Worm (Caenorhabditis elegans) whole organism, L1 larva: ENCODE data around the gene srj-25.

Experiments
- C34B4.2 ChIP-seq: sonication (generic microtip); optimal IDR thresholded peaks from 2 replicates; lab custom pipeline; 2017; ENCODE audit warnings: mild to moderate bottlenecking, missing genetic modification characterization, missing compliant biosample characterization
- F16B12.6 ChIP-seq: fragments of 150-350 bp; optimal IDR thresholded peaks from 2 replicates; lab custom pipeline; 2014; ENCODE audit warnings: missing biosample characterization, missing genetic modification characterization
- aha-1 ChIP-seq: fragments of 150-350 bp; optimal IDR thresholded peaks from 2 replicates; lab custom pipeline; 2014; ENCODE audit warnings: missing biosample characterization, missing genetic modification characterization
- alr-1 ChIP-seq: fragments of 200-800 bp; sonication (Bioruptor generic); optimal IDR thresholded peaks from 2 replicates; lab custom pipeline; 2018; ENCODE audit warnings: borderline replicate concordance, mild to moderate bottlenecking, missing genetic modification characterization, missing compliant biosample characterization
- aly-2 ChIP-seq: fragments of 150-350 bp; optimal IDR thresholded peaks from 2 replicates; lab custom pipeline; 2014; ENCODE audit warnings: missing biosample characterization, missing genetic modification characterization
- ama-1 ChIP-seq: fragments of 150-350 bp; optimal IDR thresholded peaks from 2 replicates; lab custom pipeline; 2014
- blmp-1 ChIP-seq: fragments of 150-350 bp; optimal IDR thresholded peaks from 2 replicates; lab custom pipeline; 2014; ENCODE audit warnings: missing biosample characterization, missing genetic modification characterization
- ceh-8 ChIP-seq: fragments of 200-800 bp; sonication (Bioruptor generic); optimal IDR thresholded peaks from 2 replicates; lab custom pipeline; 2018; ENCODE audit warnings: mild to moderate bottlenecking, missing genetic modification characterization, moderate library complexity, missing compliant biosample characterization
- ces-1 ChIP-seq: fragments of 150-350 bp; optimal IDR thresholded peaks from 2 replicates; lab custom pipeline; 2014; ENCODE audit warnings: missing biosample characterization, missing genetic modification reagents, missing genetic modification characterization
- dpl-1 ChIP-seq, 3 experiments: fragments of 150-350 bp in 2 of 3; sonication (generic microtip) in 1 of 3; optimal IDR thresholded peaks; 2 replicates each; lab custom pipeline; 2014 to 2017; ENCODE audit warnings: missing biosample characterization in 3 of 3, missing genetic modification characterization in 3 of 3, missing genetic modification reagents in 3 of 3
- efl-1 ChIP-seq, 4 experiments: fragments of 150-350 bp; optimal IDR thresholded peaks in 3 of 4; peaks in 1 of 4; 1 replicate in 1 of 4; 2 replicates in 3 of 4; lab custom pipeline; 2014; ENCODE audit warnings: missing biosample characterization in 2 of 4, missing genetic modification characterization in 2 of 4, missing genetic modification reagents in 2 of 4
- egl-13 ChIP-seq: sonication (generic microtip); optimal IDR thresholded peaks from 2 replicates; lab custom pipeline; 2016; ENCODE audit warnings: missing genotype, missing genetic modification reagents, missing genetic modification characterization, missing compliant biosample characterization
- egl-27 ChIP-seq, 2 experiments: fragments of 150-350 bp in 1 of 2; sonication (generic microtip); optimal IDR thresholded peaks; 3 replicates each; lab custom pipeline; 2017 to 2018; ENCODE audit warnings: missing biosample characterization in 2 of 2, missing genetic modification characterization in 2 of 2, missing genetic modification reagents in 2 of 2
- elt-3 ChIP-seq, 6 experiments: fragments of 150-350 bp in 1 of 6; sonication (generic microtip); optimal IDR thresholded peaks; 2 replicates each; lab custom pipeline; 2017 to 2018; ENCODE audit warnings: missing biosample characterization in 6 of 6, missing genetic modification characterization in 6 of 6, inconsistent platforms in 1 of 6
- ets-5 ChIP-seq: fragments of 200-800 bp; sonication (Bioruptor generic); IDR thresholded peaks from 2 replicates; pipeline ENCODE4 v1.3.6; 2022; ENCODE audit warnings: missing genetic modification characterization, missing compliant biosample characterization
- fkh-10 ChIP-seq: sonication (generic microtip); optimal IDR thresholded peaks from 2 replicates; lab custom pipeline; 2017; ENCODE audit warnings: missing biosample characterization, missing genetic modification reagents, missing genetic modification characterization
- fkh-4 ChIP-seq: sonication (generic microtip); optimal IDR thresholded peaks from 2 replicates; lab custom pipeline; 2016; ENCODE audit warnings: missing compliant biosample characterization, missing genetic modification characterization, borderline replicate concordance
- fkh-8 ChIP-seq: sonication (generic microtip); optimal IDR thresholded peaks from 2 replicates; lab custom pipeline; 2016; ENCODE audit warnings: mild to moderate bottlenecking, missing genetic modification characterization, missing compliant biosample characterization
- fos-1 ChIP-seq: fragments of 150-350 bp; optimal IDR thresholded peaks from 2 replicates; lab custom pipeline; 2014; ENCODE audit warnings: missing biosample characterization, missing genetic modification characterization
- grh-1 ChIP-seq: fragments of 200-800 bp; sonication (Bioruptor generic); IDR thresholded peaks from 2 replicates; pipeline ENCODE4 v1.3.6; 2022; ENCODE audit warnings: missing genetic modification reagents, missing genetic modification characterization, missing compliant biosample characterization
- hlh-4 ChIP-seq: sonication (generic microtip); optimal IDR thresholded peaks from 2 replicates; lab custom pipeline; 2016; ENCODE audit warnings: mild to moderate bottlenecking, missing genetic modification characterization, missing compliant biosample characterization
- jun-1 ChIP-seq: fragments of 150-350 bp; optimal IDR thresholded peaks from 2 replicates; lab custom pipeline; 2014; ENCODE audit warnings: missing biosample characterization, missing genetic modification reagents, missing genetic modification characterization
- lin-14 ChIP-seq: fragments of 200-800 bp; sonication (Bioruptor generic); optimal IDR thresholded peaks from 2 replicates; lab custom pipeline; 2018; ENCODE audit warnings: mild to moderate bottlenecking, missing genetic modification characterization, moderate library complexity, missing compliant biosample characterization
- lin-39 ChIP-seq: fragments of 150-350 bp; optimal IDR thresholded peaks from 2 replicates; lab custom pipeline; 2014; ENCODE audit warnings: missing biosample characterization, missing genetic modification reagents, missing genetic modification characterization
- lir-3 ChIP-seq: sonication (generic microtip); optimal IDR thresholded peaks from 2 replicates; lab custom pipeline; 2016; ENCODE audit warnings: mild to moderate bottlenecking, missing genetic modification characterization, moderate library complexity, missing compliant biosample characterization; ENCODE audit not compliant: poor library complexity
- lsy-2 ChIP-seq, 2 experiments: fragments of 150-350 bp; optimal IDR thresholded peaks; 2 replicates each; lab custom pipeline; 2014; ENCODE audit warnings: missing biosample characterization in 2 of 2, missing genetic modification characterization in 2 of 2
- mdl-1 ChIP-seq, 2 experiments: fragments of 150-350 bp; optimal IDR thresholded peaks; 2 replicates each; lab custom pipeline; 2014 to 2017; ENCODE audit warnings: missing biosample characterization in 2 of 2, missing genetic modification characterization in 2 of 2, inconsistent platforms in 1 of 2
- mef-2 ChIP-seq: fragments of 150-350 bp; optimal IDR thresholded peaks from 2 replicates; lab custom pipeline; 2014; ENCODE audit warnings: missing biosample characterization, missing genetic modification characterization
- mep-1 ChIP-seq: fragments of 150-350 bp; optimal IDR thresholded peaks from 2 replicates; lab custom pipeline; 2014; ENCODE audit warnings: missing biosample characterization, missing genetic modification characterization
- nhr-11 ChIP-seq: fragments of 150-350 bp; optimal IDR thresholded peaks from 2 replicates; lab custom pipeline; 2014; ENCODE audit warnings: missing biosample characterization, missing genetic modification characterization
- nhr-12 ChIP-seq: sonication (generic microtip); optimal IDR thresholded peaks from 2 replicates; lab custom pipeline; 2017; ENCODE audit warnings: missing biosample characterization, missing genetic modification characterization
- nhr-19 ChIP-seq: fragments of 200-800 bp; sonication (Bioruptor generic); conservative IDR thresholded peaks from 2 replicates; pipeline ENCODE4 v1.3.6; 2022; ENCODE audit warnings: missing genetic modification characterization, missing compliant biosample characterization
- nhr-28 ChIP-seq: fragments of 150-350 bp; optimal IDR thresholded peaks from 2 replicates; lab custom pipeline; 2014; ENCODE audit warnings: missing biosample characterization, missing genetic modification characterization
- nhr-47 ChIP-seq: sonication (generic microtip); optimal IDR thresholded peaks from 2 replicates; lab custom pipeline; 2016; ENCODE audit warnings: mild to moderate bottlenecking, missing genetic modification characterization, moderate library complexity, missing compliant biosample characterization
- nhr-84 ChIP-seq: sonication (generic microtip); optimal IDR thresholded peaks from 2 replicates; lab custom pipeline; 2017; ENCODE audit warnings: missing biosample characterization, missing genetic modification characterization
- nhr-85 ChIP-seq: sonication (generic microtip); peaks from one replicate; lab custom pipeline; 2016; ENCODE audit warnings: missing genetic modification characterization, inconsistent platforms, missing compliant biosample characterization
- pag-3 ChIP-seq: sonication (generic microtip); optimal IDR thresholded peaks from 2 replicates; lab custom pipeline; 2017; ENCODE audit warnings: missing genetic modification characterization, mild to moderate bottlenecking, missing compliant biosample characterization, antibody characterized with exemption, borderline replicate concordance; ENCODE audit not compliant: insufficient read depth
- pqm-1 ChIP-seq: sonication (generic microtip); optimal IDR thresholded peaks from 3 replicates; lab custom pipeline; 2017; ENCODE audit warnings: missing biosample characterization, missing genetic modification characterization
- snu-23 ChIP-seq: sonication (generic microtip); optimal IDR thresholded peaks from 2 replicates; lab custom pipeline; 2016; ENCODE audit warnings: missing genetic modification characterization, missing compliant biosample characterization
- sup-37 ChIP-seq: fragments of 200-800 bp; sonication (Bioruptor generic); optimal IDR thresholded peaks from 2 replicates; lab custom pipeline; 2018; ENCODE audit warnings: mild to moderate bottlenecking, missing genetic modification characterization, missing compliant biosample characterization
- swsn-7 ChIP-seq: sonication (generic microtip); optimal IDR thresholded peaks from 2 replicates; lab custom pipeline; 2016; ENCODE audit warnings: missing genetic modification characterization, missing compliant biosample characterization
- tlp-1 ChIP-seq: fragments of 150-350 bp; optimal IDR thresholded peaks from 2 replicates; lab custom pipeline; 2014; ENCODE audit warnings: missing biosample characterization, missing genetic modification characterization
- unc-30 ChIP-seq: sonication (generic microtip); optimal IDR thresholded peaks from 2 replicates; lab custom pipeline; 2017; ENCODE audit warnings: missing biosample characterization, missing genetic modification characterization
- unc-62 ChIP-seq: fragments of 150-350 bp; optimal IDR thresholded peaks from 2 replicates; lab custom pipeline; 2014; ENCODE audit warnings: missing biosample characterization, missing genetic modification reagents, missing genetic modification characterization
- unc-86 ChIP-seq: sonication (generic microtip); optimal IDR thresholded peaks from 2 replicates; lab custom pipeline; 2016; ENCODE audit warnings: missing genetic modification characterization, missing compliant biosample characterization
- zip-4 ChIP-seq: fragments of 200-800 bp; sonication (Bioruptor generic); optimal IDR thresholded peaks from 2 replicates; lab custom pipeline; 2018; ENCODE audit warnings: mild to moderate bottlenecking, missing genetic modification characterization, moderate library complexity, missing compliant biosample characterization
- ztf-11 ChIP-seq, 2 experiments: sonication (generic microtip); optimal IDR thresholded peaks; 2 replicates each; lab custom pipeline; 2016 to 2017; ENCODE audit warnings: missing genetic modification characterization in 2 of 2, missing biosample characterization in 1 of 2, missing compliant biosample characterization in 1 of 2

The srj-25 gene

ce11 chrV:728822-729493 lies 7.1 kb downstream of the srj-25 start (continued):
- TF ChIP-seq pqm-1 (tag; lab: Kevin White, UChicago) (no peak), unc-30 (tag; lab: Kevin White, UChicago) (no peak), fkh-10 (GFP tag; lab: Kevin White, UChicago) (no peak), aha-1 (tag; lab: Kevin White, UChicago) (no peak), hlh-4 (no peak), mep-1 (tag; lab: Kevin White, UChicago) (peak; percentile 47), ceh-8 (GFP tag; lab: Kevin White, UChicago) (no peak), lin-14 (GFP tag; lab: Kevin White, UChicago) (peak; percentile 91), fkh-4 (tag; lab: Kevin White, UChicago) (no peak), jun-1 (tag; lab: Kevin White, UChicago) (no peak), nhr-19 (GFP tag; lab: Robert Waterston, UW) (peak; percentile 93), fos-1 (no peak), nhr-85 (tag; lab: Kevin White, UChicago) (peak; percentile 75), mef-2 (tag; lab: Kevin White, UChicago) (no peak), egl-13 (tag; lab: Kevin White, UChicago) (no peak), aly-2 (tag; lab: Kevin White, UChicago) (no peak), grh-1 (GFP tag; lab: Robert Waterston, UW) (peak; percentile 30; the same call in 1 of the 2 replicates), snu-23 (peak; percentile 82), elt-3 (tag; optimal IDR thresholded peaks at IDR 0.05; lab: Kevin White, UChicago) (peak in 2 of 6 experiments; percentile 13 to 83), ets-5 (GFP tag; lab: Robert Waterston, UW) (no peak), egl-27 (tag; optimal IDR thresholded peaks at IDR 0.05; lab: Kevin White, UChicago) (no peak), unc-62 (GFP tag; lab: Kevin White, UChicago) (no peak), lin-39 (tag; lab: Kevin White, UChicago) (no peak), efl-1 (optimal IDR thresholded peaks at IDR 0.05; lab: Kevin White, UChicago) (peak in 1 of 2 experiments; percentile 14), efl-1 (GFP tag; optimal IDR thresholded peaks at IDR 0.05 in 1 of 2; lab: Kevin White, UChicago) (no peak), ztf-11 (tag; optimal IDR thresholded peaks at IDR 0.05; lab: Kevin White, UChicago) (no peak), C34B4.2 (no peak), unc-86 (no peak), pag-3 (tag; lab: Kevin White, UChicago) (no peak), ces-1 (no peak), tlp-1 (tag; lab: Kevin White, UChicago) (no peak), nhr-12 (tag; lab: Kevin White, UChicago) (no peak), F16B12.6 (tag; lab: Kevin White, UChicago) (no peak)

DNA sequence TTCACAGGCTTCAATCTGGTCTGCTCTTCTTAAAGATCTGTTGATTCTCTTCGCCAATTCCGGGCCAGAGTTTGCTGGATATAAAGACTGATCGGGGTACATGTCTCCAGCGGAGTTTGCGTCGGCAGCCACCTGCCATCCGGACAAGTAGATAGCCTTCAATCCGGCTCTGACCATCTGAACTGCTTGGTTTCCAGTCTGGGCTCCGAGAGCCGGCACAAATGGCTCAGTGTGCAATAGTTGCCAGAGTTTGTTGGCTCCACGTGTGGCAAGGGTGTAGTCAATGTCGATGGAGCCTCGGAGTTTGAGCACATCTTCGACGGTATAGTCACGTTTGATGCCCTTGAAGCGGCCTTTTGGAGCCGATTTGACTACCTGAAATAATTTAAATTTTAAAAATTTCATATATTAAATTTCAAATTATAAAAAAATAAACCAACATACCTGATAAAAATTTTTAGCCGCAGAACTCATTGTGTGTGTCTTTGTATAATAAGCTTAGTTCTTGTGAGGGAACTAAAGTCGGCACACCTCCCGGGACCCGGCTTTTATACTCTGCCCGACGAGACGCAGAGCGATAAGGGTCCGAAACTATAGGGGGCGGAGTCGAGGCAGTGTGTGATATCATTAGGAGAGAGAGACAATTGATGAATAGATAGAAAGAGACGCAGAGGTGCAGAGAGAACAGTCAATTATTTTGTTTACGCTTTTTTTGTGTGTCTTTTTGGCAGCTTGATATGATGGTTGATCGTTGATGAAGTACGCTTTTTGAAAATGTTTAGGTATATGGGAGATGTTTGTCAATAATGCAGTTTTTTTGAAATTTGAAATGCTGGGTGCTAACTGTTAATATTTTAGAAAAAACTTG lies 8.4 kb downstream of the srj-25 start, which contains the start of the genes icl-1 and srh-2:
Gene icl-1 (minus strand): TSS at position 521 of the 868 bp plus-strand sequence.
Gene srh-2 (plus strand): TSS at position 818 of the 868 bp plus-strand sequence.
- peak; percentile 59 for TF ChIP-seq sup-37 (GFP tag; lab: Kevin White, UChicago)
- no peak for TF ChIP-seq unc-30 (tag; lab: Kevin White, UChicago)
- TF ChIP-seq mep-1 (tag; lab: Kevin White, UChicago): peak; percentile 59
- peak; percentile 15 for TF ChIP-seq jun-1 (tag; lab: Kevin White, UChicago)
- TF ChIP-seq unc-62 (GFP tag; lab: Kevin White, UChicago): no peak
- TF ChIP-seq C34B4.2: no peak
- TF ChIP-seq nhr-47: peak; percentile 59
- TF ChIP-seq fkh-8 (tag; lab: Kevin White, UChicago): no peak
- peak; percentile 51 for TF ChIP-seq zip-4 (GFP tag; lab: Kevin White, UChicago)
- TF ChIP-seq fos-1: peak; percentile 23
- TF ChIP-seq swsn-7 (tag; lab: Kevin White, UChicago): peak; percentile 68
- TF ChIP-seq fkh-10 (GFP tag; lab: Kevin White, UChicago): no peak
- TF ChIP-seq ama-1 (lab: Kevin White, UChicago): peak; percentile 89
- TF ChIP-seq dpl-1 (GFP tag; optimal IDR thresholded peaks at IDR 0.05; lab: Kevin White, UChicago): peak in 2 of 3 experiments; percentile 19 to 26
- TF ChIP-seq ces-1: no peak
- TF ChIP-seq lsy-2 (tag; optimal IDR thresholded peaks at IDR 0.05; lab: Kevin White, UChicago): peak; percentile 31 to 55
- TF ChIP-seq mdl-1 (tag; optimal IDR thresholded peaks at IDR 0.05; lab: Kevin White, UChicago): peak in 1 of 2 experiments; percentile 85
- peak in 2 of 6 experiments; percentile 29 to 80 for TF ChIP-seq elt-3 (tag; optimal IDR thresholded peaks at IDR 0.05; lab: Kevin White, UChicago)
- peak; percentile 69 for TF ChIP-seq lir-3
- TF ChIP-seq alr-1 (tag; lab: Kevin White, UChicago): no peak
- TF ChIP-seq F16B12.6 (tag; lab: Kevin White, UChicago): no peak
- no peak for TF ChIP-seq nhr-84 (tag; lab: Kevin White, UChicago)
- TF ChIP-seq nhr-28 (tag; lab: Kevin White, UChicago): no peak
- no peak for TF ChIP-seq nhr-11 (tag; lab: Kevin White, UChicago)
- peak; percentile 17 for TF ChIP-seq blmp-1 (tag; lab: Kevin White, UChicago)
